Fruit fly (Drosophila melanogaster) whole organism, embryonic: ENCODE data around the gene CG2964.

Source experiments
- CG32532 ChIP-seq: fragments of 200-800 bp; sonication (Bioruptor generic); IDR thresholded peaks from 2 replicates; pipeline ENCODE4 v1.3.6; 2022; ENCODE audit warnings: missing biosample characterization, missing genetic modification characterization
- CG3281 ChIP-seq: fragments of 200-800 bp; sonication (Bioruptor generic); optimal IDR thresholded peaks from 3 replicates; lab custom pipeline; 2017; ENCODE audit warnings: missing biosample characterization, mild to moderate bottlenecking, missing genetic modification characterization
- CG3847 ChIP-seq: fragments of 200-800 bp; sonication (Bioruptor generic); IDR thresholded peaks from 2 replicates; pipeline ENCODE4 v1.3.6; 2022; ENCODE audit warnings: missing biosample characterization, missing genetic modification characterization
- CG5245 ChIP-seq: fragments of 200-800 bp; sonication (Bioruptor generic); optimal IDR thresholded peaks from 3 replicates; lab custom pipeline; 2016; ENCODE audit warnings: missing biosample characterization, missing genetic modification characterization
- CrebB ChIP-seq: fragments of 200-800 bp; sonication (Bioruptor generic); optimal IDR thresholded peaks from 3 replicates; lab custom pipeline; 2018; ENCODE audit warnings: missing biosample characterization, mild to moderate bottlenecking, missing genetic modification characterization
- E2f1 ChIP-seq: fragments of 200-800 bp; sonication (Bioruptor generic); IDR thresholded peaks from 2 replicates; pipeline ENCODE4 v1.3.6; 2022; ENCODE audit warnings: missing biosample characterization, missing genetic modification characterization
- H2.0 ChIP-seq: fragments of 200-800 bp; sonication (Bioruptor generic); IDR thresholded peaks from 2 replicates; pipeline ENCODE4 v1.3.6; 2022; ENCODE audit warnings: missing biosample characterization, missing genetic modification characterization
- Hey ChIP-seq: fragments of 200-800 bp; sonication (Bioruptor generic); optimal IDR thresholded peaks from 3 replicates; lab custom pipeline; 2018; ENCODE audit warnings: missing biosample characterization, mild to moderate bottlenecking, missing genetic modification characterization
- ato ChIP-seq: fragments of 200-800 bp; sonication (Bioruptor generic); IDR thresholded peaks from 2 replicates; pipeline ENCODE4 v1.3.6; 2022; ENCODE audit warnings: missing biosample characterization, missing genetic modification characterization; ENCODE audit not compliant: partially characterized antibody
- az2 ChIP-seq: fragments of 200-800 bp; sonication (Bioruptor generic); optimal IDR thresholded peaks from 3 replicates; lab custom pipeline; 2016; ENCODE audit warnings: missing biosample characterization, missing genetic modification characterization
- bcd ChIP-seq: fragments of 200-800 bp; sonication (Bioruptor generic); optimal IDR thresholded peaks from 2 replicates; lab custom pipeline; 2017; ENCODE audit warnings: missing biosample characterization, mild to moderate bottlenecking, missing genetic modification characterization
- cad ChIP-seq: fragments of >200 bp; optimal IDR thresholded peaks from 2 replicates; lab custom pipeline; 2017; ENCODE audit warnings: missing biosample characterization, missing genetic modification characterization
- jigr1 ChIP-seq: fragments of 200-800 bp; sonication (Bioruptor generic); IDR thresholded peaks from 3 replicates; pipeline ENCODE4 v1.3.6; 2022; ENCODE audit warnings: missing biosample characterization, missing genetic modification characterization

DNA sequence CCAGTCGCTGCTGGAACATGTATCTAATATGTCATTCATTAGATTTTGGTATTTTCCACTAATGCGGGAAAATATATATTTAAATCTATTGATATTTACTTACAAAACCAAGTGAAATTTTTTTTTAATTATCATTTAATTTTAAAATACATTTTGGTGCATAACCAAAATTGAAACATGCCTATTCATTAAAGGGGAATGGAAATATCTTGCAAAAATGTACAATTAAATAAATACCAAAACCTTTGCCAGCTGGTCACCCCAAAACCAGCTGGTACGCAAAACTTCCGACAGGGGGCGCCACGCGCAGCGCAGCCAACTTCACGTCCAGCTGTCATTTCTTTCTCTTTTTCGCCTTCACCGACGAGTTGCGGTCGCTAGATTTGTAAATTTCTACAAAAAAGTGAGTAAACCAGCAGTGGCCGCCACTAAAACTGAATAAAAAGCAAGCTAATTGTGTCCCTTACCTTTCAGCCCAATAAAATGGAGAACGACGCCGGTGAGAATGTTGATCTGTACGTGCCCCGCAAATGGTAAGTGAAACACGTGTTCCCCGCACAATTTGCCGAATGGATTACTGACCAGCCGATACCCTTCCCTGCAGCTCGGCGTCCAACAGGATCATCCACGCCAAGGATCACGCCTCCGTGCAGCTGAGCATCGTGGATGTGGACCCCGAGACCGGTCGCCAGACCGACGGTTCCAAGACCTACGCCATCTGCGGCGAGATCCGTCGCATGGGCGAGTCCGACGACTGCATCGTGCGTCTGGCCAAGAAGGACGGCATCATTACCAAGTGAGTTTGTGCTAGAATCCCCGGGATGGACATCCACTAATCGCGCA, 43.8 kb downstream of the CG2964 start, which contains the start of the genes CG3104 and RpS21:
- TF ChIP-seq CG3847 (GFP tag; lab: Robert Waterston, UW) (peak; percentile 92), E2f1 (GFP tag; lab: Robert Waterston, UW) (peak; percentile 82), H2.0 (GFP tag; lab: Robert Waterston, UW) (peak; percentile 89), az2 (GFP tag; lab: Kevin White, UChicago) (peak; percentile 75), CG5245 (GFP tag; lab: Kevin White, UChicago) (peak; percentile 88), cad (no peak), CG3281 (GFP tag; lab: Kevin White, UChicago) (peak; percentile 83), bcd (peak; percentile 93), Hey (peak; percentile 79), CrebB (peak; percentile 76), ato (GFP tag; lab: Robert Waterston, UW) (no peak), CG32532 (GFP tag; lab: Robert Waterston, UW) (peak; percentile 95), jigr1 (GFP tag; lab: Robert Waterston, UW) (no peak)
